Fruit fly (Drosophila melanogaster) whole organism, pupa: ENCODE data around the gene CG11050.
A peak's percentile ranks its signal among the peaks of the same experiment; 100 is the strongest.

Source experiments
- CG10348 ChIP-seq: fragments of 200-800 bp; sonication (Bioruptor generic); IDR thresholded peaks from 2 replicates; pipeline ENCODE4 v1.3.6; 2022; ENCODE audit warnings: missing biosample characterization, missing genetic modification characterization
- CG13204 ChIP-seq: fragments of 200-800 bp; sonication (Bioruptor generic); optimal IDR thresholded peaks from 2 replicates; lab custom pipeline; 2018; ENCODE audit warnings: missing biosample characterization, mild to moderate bottlenecking, missing genetic modification characterization, moderate library complexity
- CG14655 ChIP-seq: fragments of 200-800 bp; sonication (Bioruptor generic); optimal IDR thresholded peaks from 3 replicates; lab custom pipeline; 2017; ENCODE audit warnings: mild to moderate bottlenecking, missing biosample characterization, missing genetic modification reagents, missing genetic modification characterization
- CG15710 ChIP-seq: fragments of 200-800 bp; sonication (Bioruptor generic); optimal IDR thresholded peaks from 2 replicates; lab custom pipeline; 2018; ENCODE audit warnings: missing biosample characterization, mild to moderate bottlenecking, missing genetic modification characterization, moderate library complexity
- CG17806 ChIP-seq: fragments of 200-800 bp; sonication (Bioruptor generic); optimal IDR thresholded peaks from 2 replicates; lab custom pipeline; 2018; ENCODE audit warnings: missing biosample characterization, mild to moderate bottlenecking, missing genetic modification characterization, moderate library complexity
- CG32121 ChIP-seq: fragments of 200-800 bp; sonication (Bioruptor generic); IDR thresholded peaks from 2 replicates; pipeline ENCODE4 v1.3.6; 2022; ENCODE audit warnings: missing biosample characterization, missing genetic modification characterization
- CG34367 ChIP-seq: fragments of 200-800 bp; sonication (Bioruptor generic); optimal IDR thresholded peaks from 2 replicates; lab custom pipeline; 2018; ENCODE audit warnings: missing biosample characterization, mild to moderate bottlenecking, missing genetic modification characterization
- CG4496 ChIP-seq: fragments of 200-800 bp; sonication (Bioruptor generic); IDR thresholded peaks from 3 replicates; pipeline ENCODE4 v1.3.6; 2022; ENCODE audit warnings: missing biosample characterization, missing genetic modification characterization
- CG8159 ChIP-seq: fragments of 200-800 bp; sonication (Bioruptor generic); optimal IDR thresholded peaks from 3 replicates; lab custom pipeline; 2018; ENCODE audit warnings: missing biosample characterization, mild to moderate bottlenecking, missing genetic modification characterization, moderate library complexity
- CG8301 ChIP-seq: fragments of 200-800 bp; sonication (Bioruptor generic); optimal IDR thresholded peaks from 2 replicates; lab custom pipeline; 2018; ENCODE audit warnings: missing biosample characterization, mild to moderate bottlenecking, missing genetic modification characterization
- CG9948 ChIP-seq: fragments of 200-800 bp; sonication (Bioruptor generic); optimal IDR thresholded peaks from 2 replicates; lab custom pipeline; 2018; ENCODE audit warnings: missing biosample characterization, mild to moderate bottlenecking, missing genetic modification characterization, moderate library complexity
- D1 ChIP-seq: fragments of 200-800 bp; sonication (Bioruptor generic); optimal IDR thresholded peaks from 2 replicates; lab custom pipeline; 2018; ENCODE audit warnings: missing biosample characterization, mild to moderate bottlenecking, missing genetic modification characterization, moderate library complexity
- EcR ChIP-seq: fragments of 200-800 bp; sonication (Bioruptor generic); optimal IDR thresholded peaks from 3 replicates; lab custom pipeline; 2019; ENCODE audit warnings: missing biosample characterization, missing genetic modification characterization, mild to moderate bottlenecking, moderate library complexity, missing genetic modification reagents
- Ets98B ChIP-seq: fragments of 200-800 bp; sonication (Bioruptor generic); IDR thresholded peaks from 2 replicates; pipeline ENCODE4 v1.3.6; 2022; ENCODE audit warnings: missing biosample characterization, missing genetic modification characterization
- Pif1A ChIP-seq: fragments of 200-800 bp; sonication (Bioruptor generic); optimal IDR thresholded peaks from 3 replicates; lab custom pipeline; 2016; ENCODE audit warnings: missing biosample characterization, missing genetic modification characterization
- Pif1B ChIP-seq: fragments of 200-800 bp; sonication (Bioruptor generic); optimal IDR thresholded peaks from 3 replicates; lab custom pipeline; 2016; ENCODE audit warnings: missing biosample characterization, missing genetic modification characterization
- Snoo ChIP-seq: fragments of 200-800 bp; sonication (Bioruptor generic); optimal IDR thresholded peaks from 3 replicates; lab custom pipeline; 2017; ENCODE audit warnings: missing biosample characterization, mild to moderate bottlenecking, missing genetic modification characterization, inconsistent platforms
- fd96Ca ChIP-seq: fragments of 200-800 bp; sonication (Bioruptor generic); IDR thresholded peaks from 3 replicates; pipeline ENCODE4 v1.3.6; 2022; ENCODE audit warnings: missing biosample characterization, missing genetic modification characterization

CG11050 gene

DNA sequence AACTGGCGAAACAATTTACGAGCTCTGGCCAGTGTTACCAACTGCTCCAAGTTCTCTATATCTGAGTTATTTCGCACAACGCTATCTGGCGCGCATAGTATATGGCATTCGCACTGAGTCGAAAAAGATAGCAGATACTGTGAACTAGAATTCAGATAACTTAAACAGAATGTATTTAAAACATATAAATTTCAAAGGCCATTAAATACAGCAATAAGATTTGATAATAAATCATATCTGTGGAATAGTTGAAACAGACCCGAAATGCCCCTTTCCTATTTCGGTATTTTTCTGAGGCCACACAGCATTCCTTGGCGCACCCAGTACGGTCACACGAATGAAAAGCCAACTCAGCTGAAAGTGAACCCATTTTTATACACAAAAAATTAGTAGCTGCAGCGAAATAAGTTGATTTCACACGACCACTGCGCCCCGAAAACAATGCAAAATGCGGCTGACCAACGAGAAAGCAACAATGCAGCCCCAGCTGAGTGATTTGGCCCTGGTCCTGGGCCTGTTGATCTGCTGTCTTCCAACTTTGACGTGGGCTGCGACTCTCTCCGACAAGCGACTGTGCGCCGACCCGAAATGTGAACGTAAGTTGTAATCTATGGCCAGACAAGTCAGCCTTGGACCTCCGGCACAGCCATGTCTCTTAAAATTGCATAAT, 38.4 kb downstream of the CG11050 start, which contains the start of the genes CG31635 and Tango1:
Gene CG31635 (minus strand): TSS at position 30 of the 670 bp plus-strand sequence.
Gene Tango1 (plus strand): TSS at position 304 of the 670 bp plus-strand sequence.
- TF ChIP-seq Ets98B (GFP tag; lab: Robert Waterston, UW) (peak; percentile 36; the same call in 1 of the 2 replicates), CG13204 (GFP tag; lab: Kevin White, UChicago) (no peak)

DNA sequence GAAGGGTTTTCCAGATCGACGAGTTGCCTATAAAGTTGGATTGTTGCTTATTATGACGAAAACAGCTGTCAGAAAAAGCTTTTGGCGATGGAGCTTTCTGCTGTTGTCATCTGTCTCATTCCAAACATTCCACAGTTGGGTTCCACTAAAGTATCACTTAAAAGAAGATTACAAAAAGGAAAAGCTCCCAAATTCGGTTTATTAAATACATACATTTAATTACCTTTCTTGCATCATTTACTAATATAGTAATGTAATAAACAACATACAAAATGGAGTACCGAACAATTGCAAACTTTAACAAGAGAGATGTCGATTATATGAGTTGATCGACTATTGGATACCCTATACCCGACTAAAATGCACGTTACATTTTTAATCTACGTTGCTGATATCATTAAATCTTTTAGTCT, 45.5 kb downstream of the CG11050 start, which contains the start of gene CG31633:
Gene CG31633 (minus strand): TSS at position 58 of the 413 bp plus-strand sequence.
- TF ChIP-seq CG8301, result no peak
- TF ChIP-seq fd96Ca (GFP tag; lab: Robert Waterston, UW), result no peak
- TF ChIP-seq CG15710 (tag; lab: Kevin White, UChicago), result no peak
- no peak for TF ChIP-seq Pif1A (GFP tag; lab: Kevin White, UChicago)
- TF ChIP-seq CG17806 (tag; lab: Kevin White, UChicago), result no peak
- no peak for TF ChIP-seq Snoo (tag; lab: Kevin White, UChicago)
- TF ChIP-seq CG34367 (tag; lab: Kevin White, UChicago), result no peak
- TF ChIP-seq CG4496 (GFP tag; lab: Robert Waterston, UW), result no peak
- no peak for TF ChIP-seq CG8159
- TF ChIP-seq CG32121 (GFP tag; lab: Robert Waterston, UW), result no peak
- TF ChIP-seq D1 (tag; lab: Kevin White, UChicago), result no peak
- no peak for TF ChIP-seq CG14655 (GFP tag; lab: Kevin White, UChicago)
- no peak for TF ChIP-seq Pif1B (GFP tag; lab: Kevin White, UChicago)
- TF ChIP-seq CG10348 (GFP tag; lab: Robert Waterston, UW), result no peak

DNA sequence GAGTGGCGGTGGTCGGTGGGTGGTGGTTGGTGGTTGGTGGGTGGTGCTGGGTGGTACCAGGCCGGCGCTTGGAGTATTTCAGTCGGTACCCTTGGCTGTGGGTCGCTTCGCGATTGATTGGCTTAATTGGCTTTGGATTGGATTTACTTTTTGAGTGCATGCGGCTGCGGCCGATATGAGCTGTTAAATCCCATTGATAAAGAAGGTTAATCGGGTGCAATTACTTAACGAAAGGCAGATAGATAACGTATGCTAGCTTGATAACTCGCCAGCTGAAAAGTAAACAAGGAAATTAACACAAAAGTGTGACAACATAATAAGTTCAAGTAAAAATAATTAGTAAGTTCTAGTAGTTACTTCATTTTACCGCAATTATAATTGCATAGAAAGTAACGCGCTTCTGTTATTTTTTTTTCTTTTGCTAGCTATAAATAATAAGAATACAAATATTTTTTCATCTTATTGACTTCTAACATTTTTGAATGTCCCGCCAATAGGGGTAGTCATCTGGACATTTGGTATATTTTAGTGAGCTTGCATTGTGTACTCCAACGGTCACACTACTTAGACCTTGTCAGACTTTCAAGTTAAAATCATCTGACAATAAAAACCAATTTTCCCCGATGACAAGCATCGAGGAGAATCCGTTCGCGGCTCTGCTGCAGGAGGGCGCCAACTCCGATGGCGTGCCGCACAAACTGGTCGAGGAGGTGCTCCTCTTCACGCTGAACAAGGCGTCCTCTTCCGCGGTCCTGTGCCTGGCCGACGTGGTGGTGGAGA, 47.3 kb downstream of the CG11050 start, which contains the start of the genes CG31636 and Ube4A:
Gene CG31636 (minus strand): TSS at position 184 of the 780 bp plus-strand sequence.
Gene Ube4A (plus strand): TSS at position 549 of the 780 bp plus-strand sequence.
- no peak for TF ChIP-seq CG14655 (GFP tag; lab: Kevin White, UChicago)
- TF ChIP-seq EcR (GFP tag; lab: Kevin White, UChicago), result peak; percentile 60

DNA sequence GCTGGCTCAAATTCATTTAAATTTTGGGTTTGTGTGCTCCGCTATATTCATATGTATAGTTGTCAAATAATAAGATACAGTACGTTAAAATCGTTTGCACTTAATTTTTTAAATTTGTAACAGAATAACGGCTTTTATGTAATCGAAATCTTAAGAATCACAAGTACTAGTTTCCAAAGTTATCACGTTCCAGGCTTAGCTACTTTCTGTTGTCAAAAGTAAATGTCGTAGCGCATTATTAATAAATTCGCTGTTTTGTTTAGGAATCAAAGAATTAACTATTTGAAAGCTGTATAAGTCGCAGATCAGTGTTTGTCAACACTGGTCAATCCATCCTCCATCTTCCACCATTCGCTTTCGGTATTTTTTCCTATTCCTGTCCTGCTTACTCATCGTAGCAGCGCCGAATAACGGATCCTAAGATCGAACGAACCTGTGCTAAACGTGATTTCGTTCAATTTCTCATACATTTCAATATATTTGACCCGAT, 52.8 kb downstream of the CG11050 start, which contains the start of the genes CG13771, CG34310 and cup:
Gene CG13771 (minus strand): TSS at position 51 of the 490 bp plus-strand sequence.
Gene CG34310 (plus strand): TSS at position 103 of the 490 bp plus-strand sequence.
Gene cup (plus strand): TSS at position 103 of the 490 bp plus-strand sequence.
- no peak for TF ChIP-seq CG9948 (tag; lab: Kevin White, UChicago)
- TF ChIP-seq CG34367 (tag; lab: Kevin White, UChicago), result no peak
- TF ChIP-seq EcR (GFP tag; lab: Kevin White, UChicago), result no peak
- TF ChIP-seq CG32121 (GFP tag; lab: Robert Waterston, UW), result no peak
- no peak for TF ChIP-seq Pif1B (GFP tag; lab: Kevin White, UChicago)
- no peak for TF ChIP-seq CG15710 (tag; lab: Kevin White, UChicago)
- TF ChIP-seq Ets98B (GFP tag; lab: Robert Waterston, UW), result no peak
- no peak for TF ChIP-seq CG10348 (GFP tag; lab: Robert Waterston, UW)
- TF ChIP-seq fd96Ca (GFP tag; lab: Robert Waterston, UW), result no peak
- no peak for TF ChIP-seq CG13204 (GFP tag; lab: Kevin White, UChicago)
- no peak for TF ChIP-seq CG17806 (tag; lab: Kevin White, UChicago)
